Worm (Caenorhabditis elegans) whole organism, L1 larva: Measurements from ENCODE around the gene F16G10.11.

Source experiments
- C04F5.9 ChIP-seq: sonication (generic microtip); optimal IDR thresholded peaks from 2 replicates; lab custom pipeline; 2016; ENCODE audit warnings: missing genetic modification characterization, missing compliant biosample characterization
- C16A3.4 ChIP-seq: fragments of 150-350 bp; optimal IDR thresholded peaks from 2 replicates; lab custom pipeline; 2014; ENCODE audit warnings: missing biosample characterization, missing genetic modification characterization
- C34B4.2 ChIP-seq: sonication (generic microtip); optimal IDR thresholded peaks from 2 replicates; lab custom pipeline; 2017; ENCODE audit warnings: mild to moderate bottlenecking, missing genetic modification characterization, missing compliant biosample characterization
- F16B12.6 ChIP-seq: fragments of 150-350 bp; optimal IDR thresholded peaks from 2 replicates; lab custom pipeline; 2014; ENCODE audit warnings: missing biosample characterization, missing genetic modification characterization
- Y116A8C.19 ChIP-seq: sonication (generic microtip); optimal IDR thresholded peaks from 2 replicates; lab custom pipeline; 2016; ENCODE audit warnings: missing compliant biosample characterization, missing genetic modification characterization, borderline replicate concordance
- aly-2 ChIP-seq: fragments of 150-350 bp; optimal IDR thresholded peaks from 2 replicates; lab custom pipeline; 2014; ENCODE audit warnings: missing biosample characterization, missing genetic modification characterization
- blmp-1 ChIP-seq: fragments of 150-350 bp; optimal IDR thresholded peaks from 2 replicates; lab custom pipeline; 2014; ENCODE audit warnings: missing biosample characterization, missing genetic modification characterization
- ceh-8 ChIP-seq: fragments of 200-800 bp; sonication (Bioruptor generic); optimal IDR thresholded peaks from 2 replicates; lab custom pipeline; 2018; ENCODE audit warnings: mild to moderate bottlenecking, missing genetic modification characterization, moderate library complexity, missing compliant biosample characterization
- ceh-82 ChIP-seq, 3 experiments: fragments of 150-350 bp in 1 of 3; sonication (generic microtip) in 2 of 3; optimal IDR thresholded peaks; 2 replicates each; lab custom pipeline; 2014 to 2017; ENCODE audit warnings: missing biosample characterization in 3 of 3, missing genetic modification characterization in 3 of 3
- ces-1 ChIP-seq: fragments of 150-350 bp; optimal IDR thresholded peaks from 2 replicates; lab custom pipeline; 2014; ENCODE audit warnings: missing biosample characterization, missing genetic modification reagents, missing genetic modification characterization
- dsc-1 ChIP-seq: sonication (generic microtip); optimal IDR thresholded peaks from 2 replicates; lab custom pipeline; 2016; ENCODE audit warnings: mild to moderate bottlenecking, missing genetic modification characterization, missing compliant biosample characterization
- efl-1 ChIP-seq, 4 experiments: fragments of 150-350 bp; optimal IDR thresholded peaks in 3 of 4; peaks in 1 of 4; 1 replicate in 1 of 4; 2 replicates in 3 of 4; lab custom pipeline; 2014; ENCODE audit warnings: missing biosample characterization in 2 of 4, missing genetic modification characterization in 2 of 4, missing genetic modification reagents in 2 of 4
- efl-3 ChIP-seq: fragments of 200-800 bp; sonication (Bioruptor generic); optimal IDR thresholded peaks from 2 replicates; lab custom pipeline; 2018; ENCODE audit warnings: mild to moderate bottlenecking, missing genetic modification characterization, missing compliant biosample characterization
- elt-2 ChIP-seq: sonication (generic microtip); optimal IDR thresholded peaks from 2 replicates; lab custom pipeline; 2016; ENCODE audit warnings: missing genetic modification characterization, mild to moderate bottlenecking, inconsistent platforms, missing compliant biosample characterization, missing genetic modification reagents
- fkh-4 ChIP-seq: sonication (generic microtip); optimal IDR thresholded peaks from 2 replicates; lab custom pipeline; 2016; ENCODE audit warnings: missing compliant biosample characterization, missing genetic modification characterization, borderline replicate concordance
- hlh-17 ChIP-seq: fragments of 200-800 bp; sonication (Bioruptor generic); optimal IDR thresholded peaks from 2 replicates; lab custom pipeline; 2018; ENCODE audit warnings: missing genetic modification characterization, mild to moderate bottlenecking, missing compliant biosample characterization, moderate library complexity, borderline replicate concordance
- hpl-2 ChIP-seq: fragments of 150-350 bp; optimal IDR thresholded peaks from 2 replicates; lab custom pipeline; 2014; ENCODE audit warnings: missing biosample characterization, missing genetic modification reagents, missing genetic modification characterization
- isw-1 ChIP-seq: fragments of 200-800 bp; sonication (Bioruptor generic); IDR thresholded peaks from 2 replicates; pipeline ENCODE4 v1.3.6; 2022; ENCODE audit warnings: missing genetic modification characterization, missing compliant biosample characterization
- jun-1 ChIP-seq: fragments of 150-350 bp; optimal IDR thresholded peaks from 2 replicates; lab custom pipeline; 2014; ENCODE audit warnings: missing biosample characterization, missing genetic modification reagents, missing genetic modification characterization
- lin-39 ChIP-seq: fragments of 150-350 bp; optimal IDR thresholded peaks from 2 replicates; lab custom pipeline; 2014; ENCODE audit warnings: missing biosample characterization, missing genetic modification reagents, missing genetic modification characterization
- lir-3 ChIP-seq: sonication (generic microtip); optimal IDR thresholded peaks from 2 replicates; lab custom pipeline; 2016; ENCODE audit warnings: mild to moderate bottlenecking, missing genetic modification characterization, moderate library complexity, missing compliant biosample characterization; ENCODE audit not compliant: poor library complexity
- mab-9 ChIP-seq: fragments of 200-800 bp; sonication (Bioruptor generic); IDR thresholded peaks from 2 replicates; pipeline ENCODE4 v1.3.6; 2022; ENCODE audit warnings: missing genetic modification reagents, missing genetic modification characterization, missing compliant biosample characterization
- mef-2 ChIP-seq: fragments of 150-350 bp; optimal IDR thresholded peaks from 2 replicates; lab custom pipeline; 2014; ENCODE audit warnings: missing biosample characterization, missing genetic modification characterization
- nhr-11 ChIP-seq: fragments of 150-350 bp; optimal IDR thresholded peaks from 2 replicates; lab custom pipeline; 2014; ENCODE audit warnings: missing biosample characterization, missing genetic modification characterization
- nhr-20 ChIP-seq: sonication (generic microtip); optimal IDR thresholded peaks from 2 replicates; lab custom pipeline; 2016; ENCODE audit warnings: mild to moderate bottlenecking, missing genetic modification characterization, missing compliant biosample characterization
- nhr-237 ChIP-seq: fragments of 150-350 bp; optimal IDR thresholded peaks from 2 replicates; lab custom pipeline; 2014; ENCODE audit warnings: missing biosample characterization, missing genetic modification characterization
- nhr-28 ChIP-seq: fragments of 150-350 bp; optimal IDR thresholded peaks from 2 replicates; lab custom pipeline; 2014; ENCODE audit warnings: missing biosample characterization, missing genetic modification characterization
- nhr-47 ChIP-seq: sonication (generic microtip); optimal IDR thresholded peaks from 2 replicates; lab custom pipeline; 2016; ENCODE audit warnings: mild to moderate bottlenecking, missing genetic modification characterization, moderate library complexity, missing compliant biosample characterization
- nhr-76 ChIP-seq: sonication (generic microtip); optimal IDR thresholded peaks from 2 replicates; lab custom pipeline; 2017; ENCODE audit warnings: missing biosample characterization, missing genetic modification characterization
- nhr-77 ChIP-seq: fragments of 150-350 bp; optimal IDR thresholded peaks from 2 replicates; lab custom pipeline; 2014; ENCODE audit warnings: missing biosample characterization, missing genetic modification characterization
- nhr-90 ChIP-seq: sonication (generic microtip); optimal IDR thresholded peaks from 2 replicates; lab custom pipeline; 2016; ENCODE audit warnings: mild to moderate bottlenecking, missing genetic modification characterization, missing compliant biosample characterization; ENCODE audit not compliant: poor library complexity
- sptf-1 ChIP-seq: fragments of 150-350 bp; optimal IDR thresholded peaks from 2 replicates; lab custom pipeline; 2014; ENCODE audit warnings: missing biosample characterization, missing genetic modification characterization
- swsn-7 ChIP-seq: sonication (generic microtip); optimal IDR thresholded peaks from 2 replicates; lab custom pipeline; 2016; ENCODE audit warnings: missing genetic modification characterization, missing compliant biosample characterization
- tlp-1 ChIP-seq: fragments of 150-350 bp; optimal IDR thresholded peaks from 2 replicates; lab custom pipeline; 2014; ENCODE audit warnings: missing biosample characterization, missing genetic modification characterization
- unc-30 ChIP-seq: sonication (generic microtip); optimal IDR thresholded peaks from 2 replicates; lab custom pipeline; 2017; ENCODE audit warnings: missing biosample characterization, missing genetic modification characterization
- unc-86 ChIP-seq: sonication (generic microtip); optimal IDR thresholded peaks from 2 replicates; lab custom pipeline; 2016; ENCODE audit warnings: missing genetic modification characterization, missing compliant biosample characterization
- vab-15 ChIP-seq: sonication (generic microtip); optimal IDR thresholded peaks from 2 replicates; lab custom pipeline; 2017; ENCODE audit warnings: missing genotype, mild to moderate bottlenecking, missing genetic modification characterization, missing compliant biosample characterization
- xbp-1 ChIP-seq: sonication (generic microtip); optimal IDR thresholded peaks from 2 replicates; lab custom pipeline; 2016; ENCODE audit warnings: missing genetic modification characterization, missing compliant biosample characterization
- zip-4 ChIP-seq: fragments of 200-800 bp; sonication (Bioruptor generic); optimal IDR thresholded peaks from 2 replicates; lab custom pipeline; 2018; ENCODE audit warnings: mild to moderate bottlenecking, missing genetic modification characterization, moderate library complexity, missing compliant biosample characterization
- ztf-11 ChIP-seq, 2 experiments: sonication (generic microtip); optimal IDR thresholded peaks; 2 replicates each; lab custom pipeline; 2016 to 2017; ENCODE audit warnings: missing genetic modification characterization in 2 of 2, missing biosample characterization in 1 of 2, missing compliant biosample characterization in 1 of 2

The F16G10.11 gene

DNA sequence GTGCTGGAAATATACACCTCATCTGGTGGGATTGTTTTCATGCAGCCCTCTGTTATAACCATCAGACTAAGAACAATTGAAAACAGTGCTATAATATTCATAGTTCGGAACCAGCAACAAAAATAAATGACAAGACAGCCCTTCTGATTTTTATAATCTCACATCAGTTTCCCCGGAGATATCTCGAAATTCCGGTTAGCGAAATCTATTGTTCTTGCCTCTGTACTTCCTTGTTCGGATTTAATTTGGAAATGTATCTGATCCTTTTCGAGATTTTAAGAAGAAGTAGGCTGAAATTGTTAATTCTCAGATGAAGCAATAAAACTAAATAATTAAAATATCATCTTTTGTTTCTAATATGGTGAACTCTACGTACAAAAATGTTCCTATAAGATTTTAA, 30.0 kb downstream of the F16G10.11 start, which contains the start of gene F43C11.11:
Gene F43C11.11 (minus strand): TSS at position 101 of the 400 bp plus-strand sequence.
- TF ChIP-seq C04F5.9 (no peak), unc-86 (tag; lab: Kevin White, UChicago) (no peak), lin-39 (no peak), ceh-82 (tag; optimal IDR thresholded peaks at IDR 0.05; lab: Kevin White, UChicago) (no peak), nhr-47 (tag; lab: Kevin White, UChicago) (no peak), efl-3 (GFP tag; lab: Kevin White, UChicago) (no peak), nhr-90 (tag; lab: Kevin White, UChicago) (no peak), nhr-20 (tag; lab: Kevin White, UChicago) (no peak), hlh-17 (GFP tag; lab: Kevin White, UChicago) (no peak), sptf-1 (tag; lab: Kevin White, UChicago) (no peak), xbp-1 (no peak), mab-9 (GFP tag; lab: Robert Waterston, UW) (no peak), mef-2 (tag; lab: Kevin White, UChicago) (no peak), hpl-2 (GFP tag; lab: Kevin White, UChicago) (no peak), F16B12.6 (tag; lab: Kevin White, UChicago) (no peak), blmp-1 (tag; lab: Kevin White, UChicago) (no peak), swsn-7 (tag; lab: Kevin White, UChicago) (no peak), ceh-8 (GFP tag; lab: Kevin White, UChicago) (no peak)

DNA sequence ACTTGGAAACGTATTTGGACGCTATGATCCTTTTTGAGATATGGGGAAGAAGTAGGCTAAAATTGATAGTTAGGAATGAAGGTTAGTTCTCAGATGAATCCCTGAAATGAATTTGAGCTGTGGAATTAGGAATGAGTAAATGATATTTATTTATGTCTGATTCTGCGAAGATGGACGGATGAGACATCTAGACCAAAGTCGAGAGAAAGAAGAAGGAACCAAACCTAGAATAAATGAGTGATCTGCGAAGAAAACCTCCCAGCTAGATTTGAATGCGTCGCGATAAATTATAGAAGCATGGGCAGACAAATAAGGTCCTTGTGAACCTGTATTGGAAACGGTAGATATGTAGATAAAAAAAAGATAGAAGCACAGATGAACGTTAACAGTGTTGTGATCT, 33.8 kb downstream of the F16G10.11 start, which contains the start of gene F43C11.16:
Gene F43C11.16 (minus strand): TSS at position 101 of the 400 bp plus-strand sequence.
- TF ChIP-seq isw-1 (no peak), efl-1 (optimal IDR thresholded peaks at IDR 0.05; lab: Kevin White, UChicago) (no peak), efl-1 (GFP tag; optimal IDR thresholded peaks at IDR 0.05 in 1 of 2; lab: Kevin White, UChicago) (peak in 1 of 2 experiments; percentile 18)

DNA sequence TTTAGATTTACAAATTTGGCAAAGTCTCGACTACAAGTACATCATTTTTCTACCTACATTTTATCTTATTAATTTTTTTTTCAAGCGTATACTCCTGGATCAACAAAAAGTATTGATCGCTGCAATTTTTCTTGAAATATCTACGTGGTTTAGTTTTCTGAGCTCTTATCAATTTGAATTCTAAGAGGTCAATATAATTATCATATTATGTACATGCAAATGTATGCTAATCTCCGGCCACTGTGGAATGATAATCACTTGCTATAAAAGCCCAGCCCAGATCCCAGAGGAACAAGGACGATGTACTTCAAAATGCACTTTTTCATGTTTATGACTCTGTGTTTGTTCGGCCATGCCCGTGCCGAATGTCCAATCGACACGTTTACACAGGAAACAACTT, 36.9 kb downstream of the F16G10.11 start, which contains the start of gene F43C11.1:
Gene F43C11.1 (plus strand): TSS at position 301 of the 400 bp plus-strand sequence.
- TF ChIP-seq C16A3.4 (tag; lab: Kevin White, UChicago) (no peak), fkh-4 (tag; lab: Kevin White, UChicago) (no peak), efl-1 (optimal IDR thresholded peaks at IDR 0.05; lab: Kevin White, UChicago) (no peak), efl-1 (GFP tag; optimal IDR thresholded peaks at IDR 0.05 in 1 of 2; lab: Kevin White, UChicago) (no peak), jun-1 (tag; lab: Kevin White, UChicago) (no peak), nhr-237 (tag; lab: Kevin White, UChicago) (no peak), nhr-11 (tag; lab: Kevin White, UChicago) (no peak), aly-2 (no peak), C34B4.2 (no peak), isw-1 (no peak), unc-30 (tag; lab: Kevin White, UChicago) (no peak)

DNA sequence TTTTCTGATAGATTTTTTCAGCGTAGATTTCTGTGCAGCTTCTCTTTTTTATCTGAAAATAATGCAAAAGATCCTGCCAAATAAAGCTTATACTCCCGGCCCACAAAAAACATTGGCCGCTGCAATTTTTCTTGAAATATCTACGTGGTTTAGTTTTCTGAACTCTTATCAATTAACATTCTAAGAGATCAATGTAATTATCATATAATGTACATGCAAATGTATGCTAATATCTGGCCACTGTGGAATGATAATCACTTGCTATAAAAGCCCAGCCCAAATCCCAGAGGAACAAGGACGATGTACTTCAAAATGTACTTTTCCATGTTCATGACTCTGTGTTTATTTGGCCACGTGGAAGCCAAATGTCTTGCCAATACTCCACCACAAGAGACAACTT, 39.2 kb downstream of the F16G10.11 start, which contains the start of gene F43C11.2:
Gene F43C11.2 (plus strand): TSS at position 301 of the 400 bp plus-strand sequence.
- no peak for TF ChIP-seq lir-3 (tag; lab: Kevin White, UChicago)
- TF ChIP-seq nhr-76 (tag; lab: Kevin White, UChicago), result no peak
- TF ChIP-seq ces-1, result no peak
- TF ChIP-seq sptf-1 (tag; lab: Kevin White, UChicago), result no peak
- TF ChIP-seq dsc-1, result no peak
- no peak for TF ChIP-seq tlp-1 (tag; lab: Kevin White, UChicago)
- TF ChIP-seq vab-15, result no peak
- TF ChIP-seq zip-4 (GFP tag; lab: Kevin White, UChicago), result no peak
- TF ChIP-seq F16B12.6 (tag; lab: Kevin White, UChicago), result no peak
- TF ChIP-seq elt-2 (tag; lab: Kevin White, UChicago), result no peak
- no peak for TF ChIP-seq swsn-7 (tag; lab: Kevin White, UChicago)
- no peak for TF ChIP-seq nhr-77
- TF ChIP-seq Y116A8C.19 (tag; lab: Kevin White, UChicago), result no peak
- TF ChIP-seq ztf-11 (tag; optimal IDR thresholded peaks at IDR 0.05; lab: Kevin White, UChicago), result no peak
- TF ChIP-seq nhr-28 (tag; lab: Kevin White, UChicago), result no peak
- TF ChIP-seq, all 84 proteins: peak for 0
